Worm (Caenorhabditis elegans) whole organism, L2 larva: ENCODE data around the gene sru-6.

Experiments
- C34F6.9 ChIP-seq: fragments of 150-350 bp; optimal IDR thresholded peaks from 2 replicates; lab custom pipeline; 2014; ENCODE audit warnings: missing biosample characterization, missing genetic modification characterization
- F13H6.1 ChIP-seq: sonication (generic microtip); optimal IDR thresholded peaks from 2 replicates; lab custom pipeline; 2016; ENCODE audit warnings: missing genetic modification characterization, missing compliant biosample characterization
- R02D3.7 ChIP-seq: fragments of 150-350 bp; optimal IDR thresholded peaks from 2 replicates; lab custom pipeline; 2014; ENCODE audit warnings: missing biosample characterization, missing genetic modification characterization
- Y55F3AM.14 ChIP-seq: fragments of 200-800 bp; sonication (Bioruptor generic); optimal IDR thresholded peaks from 2 replicates; lab custom pipeline; 2018; ENCODE audit warnings: mild to moderate bottlenecking, missing genetic modification characterization, missing compliant biosample characterization
- ZK546.5 ChIP-seq: sonication (generic microtip); optimal IDR thresholded peaks from 2 replicates; lab custom pipeline; 2017; ENCODE audit warnings: missing biosample characterization, missing genetic modification characterization
- alr-1 ChIP-seq: fragments of 150-350 bp; optimal IDR thresholded peaks from 2 replicates; lab custom pipeline; 2014; ENCODE audit warnings: missing biosample characterization, missing genetic modification characterization
- aly-2 ChIP-seq: fragments of 150-350 bp; optimal IDR thresholded peaks from 2 replicates; lab custom pipeline; 2014; ENCODE audit warnings: missing biosample characterization, missing genetic modification characterization
- ama-1 ChIP-seq: fragments of 150-350 bp; optimal IDR thresholded peaks from 2 replicates; lab custom pipeline; 2018; ENCODE audit warnings: inconsistent platforms
- blmp-1 ChIP-seq: sonication (generic microtip); optimal IDR thresholded peaks from 2 replicates; lab custom pipeline; 2017; ENCODE audit warnings: missing genetic modification characterization, mild to moderate bottlenecking, missing compliant biosample characterization, antibody characterized with exemption, moderate library complexity; ENCODE audit not compliant: insufficient read depth
- ceh-16 ChIP-seq: fragments of 150-350 bp; optimal IDR thresholded peaks from 2 replicates; lab custom pipeline; 2014; ENCODE audit warnings: missing biosample characterization, missing genetic modification characterization
- ceh-82 ChIP-seq: fragments of 150-350 bp; optimal IDR thresholded peaks from 2 replicates; lab custom pipeline; 2014; ENCODE audit warnings: missing biosample characterization, missing genetic modification characterization
- crh-2 ChIP-seq: sonication (generic microtip); optimal IDR thresholded peaks from 2 replicates; lab custom pipeline; 2017; ENCODE audit warnings: missing biosample characterization, missing genetic modification characterization
- dmd-4 ChIP-seq: sonication (generic microtip); optimal IDR thresholded peaks from 2 replicates; lab custom pipeline; 2017; ENCODE audit warnings: missing biosample characterization, missing genetic modification characterization
- elt-1 ChIP-seq: fragments of 150-350 bp; optimal IDR thresholded peaks from 2 replicates; lab custom pipeline; 2014; ENCODE audit warnings: missing biosample characterization, missing genetic modification characterization
- elt-3 ChIP-seq: sonication (generic microtip); optimal IDR thresholded peaks from 2 replicates; lab custom pipeline; 2017; ENCODE audit warnings: missing biosample characterization, missing genetic modification characterization
- fos-1 ChIP-seq: fragments of 150-350 bp; optimal IDR thresholded peaks from 2 replicates; lab custom pipeline; 2014; ENCODE audit warnings: missing biosample characterization, missing genetic modification characterization
- gmeb-1 ChIP-seq: fragments of 150-350 bp; optimal IDR thresholded peaks from 2 replicates; lab custom pipeline; 2014; ENCODE audit warnings: missing biosample characterization, missing genetic modification characterization
- lin-11 ChIP-seq: fragments of 150-350 bp; sonication (generic microtip); optimal IDR thresholded peaks from 2 replicates; lab custom pipeline; 2014; ENCODE audit warnings: missing biosample characterization, missing genetic modification characterization, inconsistent platforms, mixed read lengths
- lin-13 ChIP-seq: fragments of 150-350 bp; optimal IDR thresholded peaks from 2 replicates; lab custom pipeline; 2014; ENCODE audit warnings: missing biosample characterization, missing genetic modification reagents, missing genetic modification characterization
- lin-39 ChIP-seq: fragments of 150-350 bp; optimal IDR thresholded peaks from 2 replicates; lab custom pipeline; 2014; ENCODE audit warnings: missing biosample characterization, missing genetic modification reagents, missing genetic modification characterization
- lsy-2 ChIP-seq, 2 experiments: fragments of 150-350 bp in 1 of 2; sonication (generic microtip) in 1 of 2; optimal IDR thresholded peaks; 2 replicates each; lab custom pipeline; 2014 to 2017; ENCODE audit warnings: missing biosample characterization in 2 of 2, missing genetic modification characterization in 2 of 2
- mab-5 ChIP-seq: fragments of 150-350 bp; optimal IDR thresholded peaks from 2 replicates; lab custom pipeline; 2014; ENCODE audit warnings: missing biosample characterization, missing genetic modification characterization
- mbf-1 ChIP-seq: sonication (generic microtip); optimal IDR thresholded peaks from 2 replicates; lab custom pipeline; 2017; ENCODE audit warnings: missing biosample characterization, missing genetic modification characterization
- mdl-1 ChIP-seq, 2 experiments: fragments of 150-350 bp in 1 of 2; sonication (generic microtip) in 1 of 2; optimal IDR thresholded peaks; 2 replicates each; lab custom pipeline; 2017; ENCODE audit warnings: missing biosample characterization in 2 of 2, missing genetic modification characterization in 2 of 2
- nhr-10 ChIP-seq: sonication (generic microtip); optimal IDR thresholded peaks from 2 replicates; lab custom pipeline; 2017; ENCODE audit warnings: missing biosample characterization, missing genetic modification characterization
- nhr-11 ChIP-seq: fragments of 150-350 bp; optimal IDR thresholded peaks from 2 replicates; lab custom pipeline; 2014; ENCODE audit warnings: missing biosample characterization, missing genetic modification characterization
- nhr-12 ChIP-seq: fragments of 150-350 bp; optimal IDR thresholded peaks from 2 replicates; lab custom pipeline; 2014; ENCODE audit warnings: missing biosample characterization, missing genetic modification characterization
- nhr-129 ChIP-seq: fragments of 150-350 bp; optimal IDR thresholded peaks from 2 replicates; lab custom pipeline; 2014; ENCODE audit warnings: missing biosample characterization, missing genetic modification characterization
- nhr-21 ChIP-seq: fragments of 150-350 bp; optimal IDR thresholded peaks from 2 replicates; lab custom pipeline; 2014; ENCODE audit warnings: missing biosample characterization, missing genetic modification characterization
- nhr-23 ChIP-seq: fragments of 150-350 bp; optimal IDR thresholded peaks from 2 replicates; lab custom pipeline; 2014; ENCODE audit warnings: missing biosample characterization, missing genetic modification reagents, missing genetic modification characterization
- nhr-25 ChIP-seq: fragments of 150-350 bp; sonication (generic microtip); optimal IDR thresholded peaks from 3 replicates; lab custom pipeline; 2014; ENCODE audit warnings: missing biosample characterization, missing genetic modification characterization
- nhr-6 ChIP-seq: fragments of 150-350 bp; optimal IDR thresholded peaks from 2 replicates; lab custom pipeline; 2014; ENCODE audit warnings: missing biosample characterization, missing genetic modification characterization
- nhr-77 ChIP-seq: fragments of 150-350 bp; optimal IDR thresholded peaks from 2 replicates; lab custom pipeline; 2014; ENCODE audit warnings: missing biosample characterization, missing genetic modification characterization
- sem-4 ChIP-seq: fragments of 150-350 bp; optimal IDR thresholded peaks from 2 replicates; lab custom pipeline; 2014; ENCODE audit warnings: missing biosample characterization, missing genetic modification reagents, missing genetic modification characterization
- skn-1 ChIP-seq: sonication (generic microtip); optimal IDR thresholded peaks from 2 replicates; lab custom pipeline; 2017; ENCODE audit warnings: missing biosample characterization, missing genetic modification characterization
- sma-3 ChIP-seq: sonication (generic microtip); optimal IDR thresholded peaks from 2 replicates; lab custom pipeline; 2016; ENCODE audit warnings: missing genetic modification reagents, missing genetic modification characterization, missing compliant biosample characterization
- sma-9 ChIP-seq, 2 experiments: fragments of 150-350 bp in 1 of 2; sonication (generic microtip) in 1 of 2; optimal IDR thresholded peaks; 2 replicates each; lab custom pipeline; 2014 to 2016; ENCODE audit warnings: missing genetic modification characterization in 2 of 2, mild to moderate bottlenecking in 1 of 2, missing biosample characterization in 1 of 2, missing compliant biosample characterization in 1 of 2, missing genetic modification reagents in 1 of 2, moderate library complexity in 1 of 2
- snpc-4 ChIP-seq: fragments of 150-350 bp; optimal IDR thresholded peaks from 2 replicates; lab custom pipeline; 2014; ENCODE audit warnings: missing biosample characterization, missing genetic modification characterization
- unc-39 ChIP-seq: fragments of 150-350 bp; optimal IDR thresholded peaks from 2 replicates; lab custom pipeline; 2014; ENCODE audit warnings: missing biosample characterization, missing genetic modification characterization
- unc-55 ChIP-seq: fragments of 150-350 bp; sonication (generic microtip); optimal IDR thresholded peaks from 3 replicates; lab custom pipeline; 2014; ENCODE audit warnings: missing biosample characterization, missing genetic modification reagents, missing genetic modification characterization
- unc-62 ChIP-seq: fragments of 150-350 bp; optimal IDR thresholded peaks from 2 replicates; lab custom pipeline; 2014; ENCODE audit warnings: missing biosample characterization, missing genetic modification reagents, missing genetic modification characterization
- zag-1 ChIP-seq: fragments of 150-350 bp; optimal IDR thresholded peaks from 2 replicates; lab custom pipeline; 2014; ENCODE audit warnings: missing biosample characterization, missing genetic modification characterization
- ztf-1 ChIP-seq: fragments of 200-800 bp; sonication (Bioruptor generic); conservative IDR thresholded peaks from 2 replicates; pipeline ENCODE4 v1.3.6; 2022; ENCODE audit warnings: missing genetic modification characterization, missing compliant biosample characterization
- ztf-11 ChIP-seq: sonication (generic microtip); optimal IDR thresholded peaks from 2 replicates; lab custom pipeline; 2017; ENCODE audit warnings: missing biosample characterization, missing genetic modification characterization
- ztf-4 ChIP-seq: fragments of 150-350 bp; optimal IDR thresholded peaks from 2 replicates; lab custom pipeline; 2014; ENCODE audit warnings: missing biosample characterization, missing genetic modification characterization

Gene sru-6

ce11 chrIV:9490320-9490719 is at the start of gene sru-6:
sru-6 (plus strand) TSS chrIV:9490620.
- no peak for TF ChIP-seq unc-62 (GFP tag; lab: Kevin White, UChicago)
- no peak for TF ChIP-seq nhr-77 (tag; lab: Kevin White, UChicago)
- TF ChIP-seq C34F6.9 (tag; lab: Kevin White, UChicago), result no peak
- TF ChIP-seq unc-39 (tag; lab: Kevin White, UChicago), result no peak
- TF ChIP-seq lin-13 (GFP tag; lab: Kevin White, UChicago), result no peak
- TF ChIP-seq zag-1 (tag; lab: Kevin White, UChicago), result no peak
- TF ChIP-seq ztf-4 (tag; lab: Kevin White, UChicago), result no peak
- no peak for TF ChIP-seq Y55F3AM.14 (GFP tag; lab: Kevin White, UChicago)
- no peak for TF ChIP-seq fos-1
- TF ChIP-seq elt-3 (tag; lab: Kevin White, UChicago), result no peak
- TF ChIP-seq mbf-1 (tag; lab: Kevin White, UChicago), result no peak
- no peak for TF ChIP-seq dmd-4 (tag; lab: Kevin White, UChicago)

- TF ChIP-seq sem-4 (no peak), sma-3 (GFP tag; lab: Kevin White, UChicago) (peak; percentile 11), ama-1 (lab: Kevin White, UChicago) (peak; percentile 81), snpc-4 (tag; lab: Kevin White, UChicago) (peak; percentile 76), sma-9 (GFP tag; optimal IDR thresholded peaks at IDR 0.05; lab: Kevin White, UChicago) (no peak), sma-9 (tag; optimal IDR thresholded peaks at IDR 0.05; lab: Kevin White, UChicago) (no peak), gmeb-1 (tag; lab: Kevin White, UChicago) (peak; percentile 49), ztf-4 (tag; lab: Kevin White, UChicago) (no peak), R02D3.7 (no peak), F13H6.1 (tag; lab: Kevin White, UChicago) (peak; percentile 48), nhr-23 (no peak), blmp-1 (no peak), lin-11 (tag; lab: Kevin White, UChicago) (no peak), ztf-11 (tag; lab: Kevin White, UChicago) (no peak), nhr-10 (tag; lab: Kevin White, UChicago) (no peak), crh-2 (tag; lab: Kevin White, UChicago) (peak; percentile 0), nhr-21 (tag; lab: Kevin White, UChicago) (no peak), mbf-1 (tag; lab: Kevin White, UChicago) (no peak), ztf-1 (GFP tag; lab: Robert Waterston, UW) (no peak), C34F6.9 (tag; lab: Kevin White, UChicago) (peak; percentile 21), mdl-1 (tag; optimal IDR thresholded peaks at IDR 0.05; lab: Kevin White, UChicago) (no peak), ZK546.5 (tag; lab: Kevin White, UChicago) (no peak), nhr-6 (no peak), lsy-2 (tag; optimal IDR thresholded peaks at IDR 0.05; lab: Kevin White, UChicago) (peak in 1 of 2 experiments; percentile 41), fos-1 (peak; percentile 12), elt-1 (tag; lab: Kevin White, UChicago) (no peak), elt-3 (tag; lab: Kevin White, UChicago) (no peak), nhr-12 (tag; lab: Kevin White, UChicago) (no peak), lin-39 (tag; lab: Kevin White, UChicago) (no peak), aly-2 (tag; lab: Kevin White, UChicago) (no peak), nhr-129 (peak; percentile 72), nhr-11 (tag; lab: Kevin White, UChicago) (no peak), nhr-25 (tag; lab: Kevin White, UChicago) (peak; percentile 68), unc-55 (GFP tag; lab: Kevin White, UChicago) (no peak), mab-5 (tag; lab: Kevin White, UChicago) (no peak), alr-1 (tag; lab: Kevin White, UChicago) (no peak), zag-1 (tag; lab: Kevin White, UChicago) (no peak), ceh-16 (tag; lab: Kevin White, UChicago) (no peak), unc-62 (GFP tag; lab: Kevin White, UChicago) (no peak), ceh-82 (tag; lab: Kevin White, UChicago) (no peak), lin-13 (GFP tag; lab: Kevin White, UChicago) (no peak), skn-1 (no peak), Y55F3AM.14 (GFP tag; lab: Kevin White, UChicago) (no peak)
- TF ChIP-seq, all 48 proteins: peak for 11
These were observed 49.5 kb upstream of the sru-6 start, which contains the start of gene idh-1 for ce11 chrIV:9440880-9441336. idh-1 (minus strand) TSS chrIV:9441107.
